Fruit fly (Drosophila melanogaster) whole organism, prepupa: Measurements from ENCODE around the gene Exo84.

Experiments used
- Blimp-1 ChIP-seq: fragments of 200-800 bp; sonication (Bioruptor generic); optimal IDR thresholded peaks from 3 replicates; lab custom pipeline; 2017; ENCODE audit warnings: missing biosample characterization, missing genetic modification characterization, mild to moderate bottlenecking, moderate library complexity, missing genetic modification reagents
- CG10631 ChIP-seq: fragments of 200-800 bp; sonication (Bioruptor generic); optimal IDR thresholded peaks from 2 replicates; lab custom pipeline; 2016; ENCODE audit warnings: missing biosample characterization, missing genetic modification characterization
- CG10669 ChIP-seq: fragments of 200-800 bp; sonication (Bioruptor generic); optimal IDR thresholded peaks from 3 replicates; lab custom pipeline; 2018; ENCODE audit warnings: missing biosample characterization, mild to moderate bottlenecking, missing genetic modification characterization, moderate library complexity
- CG11762 ChIP-seq: fragments of 200-800 bp; sonication (Bioruptor generic); optimal IDR thresholded peaks from 3 replicates; lab custom pipeline; 2016; ENCODE audit warnings: missing biosample characterization, missing genetic modification characterization; ENCODE audit not compliant: insufficient read depth
- CG11902 ChIP-seq: fragments of 200-800 bp; sonication (Bioruptor generic); optimal IDR thresholded peaks from 3 replicates; lab custom pipeline; 2016; ENCODE audit warnings: missing biosample characterization, missing genetic modification characterization
- CG15336 ChIP-seq: fragments of 200-800 bp; sonication (Bioruptor generic); IDR thresholded peaks from 2 replicates; pipeline ENCODE4 v1.3.6; 2022; ENCODE audit warnings: missing biosample characterization, missing genetic modification characterization
- CG16779 ChIP-seq: fragments of 200-800 bp; sonication (Bioruptor generic); optimal IDR thresholded peaks from 3 replicates; lab custom pipeline; 2017; ENCODE audit warnings: missing biosample characterization, mild to moderate bottlenecking, missing genetic modification characterization
- CG31627 ChIP-seq: fragments of 200-800 bp; sonication (Bioruptor generic); optimal IDR thresholded peaks from 3 replicates; lab custom pipeline; 2016; ENCODE audit warnings: missing biosample characterization, missing genetic modification characterization
- CG34406 ChIP-seq: fragments of 200-800 bp; sonication (Bioruptor generic); optimal IDR thresholded peaks from 3 replicates; lab custom pipeline; 2016; ENCODE audit warnings: missing biosample characterization, missing genetic modification characterization
- CG4318 ChIP-seq: fragments of 200-800 bp; sonication (Bioruptor generic); optimal IDR thresholded peaks from 3 replicates; lab custom pipeline; 2017; ENCODE audit warnings: missing biosample characterization, mild to moderate bottlenecking, missing genetic modification characterization
- CG6163 ChIP-seq: fragments of 200-800 bp; sonication (Bioruptor generic); IDR thresholded peaks from 3 replicates; pipeline ENCODE4 v1.3.6; 2022; ENCODE audit warnings: missing biosample characterization, missing genetic modification characterization
- CG6276 ChIP-seq: fragments of 200-800 bp; sonication (Bioruptor generic); optimal IDR thresholded peaks from 2 replicates; lab custom pipeline; 2017; ENCODE audit warnings: missing biosample characterization, mild to moderate bottlenecking, missing genetic modification characterization
- CG6808 ChIP-seq: fragments of 200-800 bp; sonication (Bioruptor generic); optimal IDR thresholded peaks from 3 replicates; lab custom pipeline; 2017; ENCODE audit warnings: missing biosample characterization, missing genetic modification characterization, mild to moderate bottlenecking, moderate library complexity, missing genetic modification reagents
- CG6854 ChIP-seq: fragments of 200-800 bp; sonication (Bioruptor generic); optimal IDR thresholded peaks from 2 replicates; lab custom pipeline; 2017; ENCODE audit warnings: missing biosample characterization, mild to moderate bottlenecking, missing genetic modification characterization
- CG8319 ChIP-seq: fragments of 200-800 bp; sonication (Bioruptor generic); optimal IDR thresholded peaks from 3 replicates; lab custom pipeline; 2016; ENCODE audit warnings: missing biosample characterization, missing genetic modification characterization
- CG8632 ChIP-seq: fragments of 200-800 bp; sonication (Bioruptor generic); optimal IDR thresholded peaks from 3 replicates; lab custom pipeline; 2016; ENCODE audit warnings: missing biosample characterization, missing genetic modification characterization
- Eip75B ChIP-seq: fragments of 200-800 bp; sonication (Bioruptor generic); optimal IDR thresholded peaks from 3 replicates; lab custom pipeline; 2016; ENCODE audit warnings: missing biosample characterization, missing genetic modification characterization
- Eip78C ChIP-seq: fragments of 200-800 bp; sonication (Bioruptor generic); peaks from one replicate; lab custom pipeline; 2016; ENCODE audit warnings: missing biosample characterization, missing genetic modification characterization
- Eip93F ChIP-seq: fragments of 200-800 bp; sonication (Bioruptor generic); optimal IDR thresholded peaks from 2 replicates; lab custom pipeline; 2016; ENCODE audit warnings: missing biosample characterization, mild to moderate bottlenecking, missing genetic modification characterization
- Ets96B ChIP-seq: fragments of 200-800 bp; optimal IDR thresholded peaks from 2 replicates; lab custom pipeline; 2019; ENCODE audit warnings: missing biosample characterization, mild to moderate bottlenecking, missing genetic modification characterization, moderate library complexity
- Gug ChIP-seq: fragments of 200-800 bp; sonication (Bioruptor generic); IDR thresholded peaks from 2 replicates; pipeline ENCODE4 v1.3.6; 2022; ENCODE audit warnings: missing biosample characterization, missing genetic modification characterization
- Hr39 ChIP-seq: fragments of 200-800 bp; sonication (Bioruptor generic); optimal IDR thresholded peaks from 2 replicates; lab custom pipeline; 2016; ENCODE audit warnings: missing biosample characterization, missing genetic modification characterization
- Hr4 ChIP-seq: fragments of 200-800 bp; sonication (Bioruptor generic); optimal IDR thresholded peaks from 3 replicates; lab custom pipeline; 2016; ENCODE audit warnings: missing biosample characterization, missing genetic modification characterization
- Lpt ChIP-seq: fragments of 200-800 bp; sonication (Bioruptor generic); optimal IDR thresholded peaks from 3 replicates; lab custom pipeline; 2016; ENCODE audit warnings: missing biosample characterization, missing genetic modification characterization
- Smox ChIP-seq: fragments of 200-800 bp; sonication (Bioruptor generic); optimal IDR thresholded peaks from 3 replicates; lab custom pipeline; 2016; ENCODE audit warnings: missing biosample characterization, missing genetic modification characterization
- Sox102F ChIP-seq: fragments of 200-800 bp; sonication (Bioruptor generic); optimal IDR thresholded peaks from 2 replicates; lab custom pipeline; 2016; ENCODE audit warnings: missing biosample characterization, mild to moderate bottlenecking, missing genetic modification characterization
- Sox14 ChIP-seq: fragments of 200-800 bp; sonication (Bioruptor generic); optimal IDR thresholded peaks from 3 replicates; lab custom pipeline; 2016; ENCODE audit warnings: missing biosample characterization, missing genetic modification characterization
- achi ChIP-seq: fragments of 200-800 bp; sonication (Bioruptor generic); optimal IDR thresholded peaks from 3 replicates; lab custom pipeline; 2016; ENCODE audit warnings: missing biosample characterization, missing genetic modification characterization
- acj6 ChIP-seq: fragments of 200-800 bp; sonication (Bioruptor generic); optimal IDR thresholded peaks from 3 replicates; lab custom pipeline; 2016; ENCODE audit warnings: missing biosample characterization, missing genetic modification characterization
- cyc ChIP-seq: fragments of 200-800 bp; sonication (Bioruptor generic); optimal IDR thresholded peaks from 3 replicates; lab custom pipeline; 2016; ENCODE audit warnings: missing biosample characterization, missing genetic modification characterization
- dac ChIP-seq: fragments of 200-800 bp; sonication (Bioruptor generic); optimal IDR thresholded peaks from 2 replicates; lab custom pipeline; 2017; ENCODE audit warnings: missing biosample characterization, mild to moderate bottlenecking, missing genetic modification characterization
- dsx ChIP-seq: fragments of 200-800 bp; optimal IDR thresholded peaks from 3 replicates; lab custom pipeline; 2019; ENCODE audit warnings: missing biosample characterization, mild to moderate bottlenecking, missing genetic modification characterization, moderate library complexity; ENCODE audit not compliant: poor library complexity, severe bottlenecking
- eg ChIP-seq: fragments of 200-800 bp; sonication (Bioruptor generic); IDR thresholded peaks from 3 replicates; pipeline ENCODE4 v1.3.6; 2022; ENCODE audit warnings: missing biosample characterization, missing genetic modification characterization
- fd59A ChIP-seq: fragments of 200-800 bp; sonication (Bioruptor generic); optimal IDR thresholded peaks from 2 replicates; lab custom pipeline; 2017; ENCODE audit warnings: missing biosample characterization, mild to moderate bottlenecking, missing genetic modification characterization, missing genetic modification reagents
- fd85E ChIP-seq: fragments of 200-800 bp; sonication (Bioruptor generic); optimal IDR thresholded peaks from 3 replicates; lab custom pipeline; 2016; ENCODE audit warnings: missing biosample characterization, missing genetic modification characterization
- fkh ChIP-seq: fragments of 200-800 bp; sonication (Bioruptor generic); optimal IDR thresholded peaks from 3 replicates; lab custom pipeline; 2017; ENCODE audit warnings: missing biosample characterization, mild to moderate bottlenecking, missing genetic modification characterization, moderate library complexity
- lz ChIP-seq: fragments of 200-800 bp; sonication (Bioruptor generic); optimal IDR thresholded peaks from 3 replicates; lab custom pipeline; 2016; ENCODE audit warnings: missing biosample characterization, missing genetic modification characterization
- pdm3 ChIP-seq: fragments of 200-800 bp; sonication (Bioruptor generic); optimal IDR thresholded peaks from 3 replicates; lab custom pipeline; 2016; ENCODE audit warnings: missing biosample characterization, missing genetic modification characterization
- salr ChIP-seq, 2 experiments: fragments of 200-800 bp; sonication (Bioruptor generic); optimal IDR thresholded peaks; 3 replicates each; lab custom pipeline; 2016 to 2018; ENCODE audit warnings: missing biosample characterization in 2 of 2, missing genetic modification characterization in 2 of 2, mild to moderate bottlenecking in 1 of 2
- svp ChIP-seq: fragments of 200-800 bp; sonication (Bioruptor generic); peaks from one replicate; lab custom pipeline; 2016; ENCODE audit warnings: missing biosample characterization, missing genetic modification characterization
- vri ChIP-seq: fragments of 200-800 bp; sonication (Bioruptor generic); optimal IDR thresholded peaks from 3 replicates; lab custom pipeline; 2016; ENCODE audit warnings: missing biosample characterization, mild to moderate bottlenecking, missing genetic modification characterization

The Exo84 gene

DNA sequence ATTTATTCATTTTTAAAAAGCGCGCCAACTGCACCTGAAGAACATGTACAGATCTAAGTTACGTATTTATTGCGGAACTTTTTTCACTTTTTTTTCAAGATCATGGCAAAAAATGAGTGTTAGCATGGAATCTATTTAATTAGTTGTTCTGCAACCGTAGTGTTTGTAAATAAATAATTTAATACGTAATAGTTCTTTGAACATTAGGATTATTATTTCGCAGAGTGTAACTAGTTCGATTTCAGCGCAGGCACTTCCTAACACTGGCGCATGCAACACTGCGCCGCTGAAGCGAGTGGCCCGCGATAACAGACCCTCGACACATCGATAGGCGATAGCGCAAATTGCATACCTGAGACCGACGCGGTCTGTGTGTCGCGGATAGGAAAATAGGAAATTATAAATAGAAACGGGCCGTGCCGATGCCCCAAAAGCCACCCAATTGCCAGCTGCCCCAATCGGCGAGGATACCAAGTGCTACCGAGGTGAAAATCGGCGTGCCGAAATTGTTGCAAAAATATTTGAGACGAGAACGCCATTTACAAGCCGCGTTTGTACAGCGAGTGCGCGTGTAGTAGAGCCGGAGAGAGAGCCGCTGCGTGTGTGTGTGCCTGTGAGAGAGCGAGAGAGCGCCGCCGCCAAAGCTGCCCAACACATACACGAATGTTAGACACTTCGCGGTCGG lies 10.5 kb downstream of the Exo84 start, which contains the start of gene gro (continued):
- TF ChIP-seq eg (peak; percentile 66), Eip75B (peak; percentile 71), fkh (GFP tag; lab: Kevin White, UChicago) (no peak), vri (peak; percentile 74), fd59A (GFP tag; lab: Kevin White, UChicago) (no peak), CG4318 (GFP tag; lab: Kevin White, UChicago) (peak; percentile 0), CG11762 (peak; percentile 66), Gug (GFP tag; lab: Robert Waterston, UW) (peak; percentile 62; the same call in 1 of the 2 replicates), CG34406 (GFP tag; lab: Kevin White, UChicago) (peak; percentile 41), Lpt (GFP tag; lab: Kevin White, UChicago) (no peak), svp (GFP tag; lab: Kevin White, UChicago) (peak; percentile 85), dsx (GFP tag; lab: Kevin White, UChicago) (no peak), cyc (GFP tag; lab: Kevin White, UChicago) (peak; percentile 81), achi (peak; percentile 63), dac (GFP tag; lab: Kevin White, UChicago) (no peak), CG16779 (tag; lab: Kevin White, UChicago) (no peak), Blimp-1 (GFP tag; lab: Kevin White, UChicago) (no peak), fd85E (GFP tag; lab: Kevin White, UChicago) (peak; percentile 31), lz (peak; percentile 73), Sox102F (peak; percentile 41), Hr4 (GFP tag; lab: Kevin White, UChicago) (peak; percentile 76), Hr39 (peak; percentile 77), Eip93F (GFP tag; lab: Kevin White, UChicago) (peak; percentile 56), CG10669 (peak; percentile 55), Smox (GFP tag; lab: Kevin White, UChicago) (peak; percentile 72)

DNA sequence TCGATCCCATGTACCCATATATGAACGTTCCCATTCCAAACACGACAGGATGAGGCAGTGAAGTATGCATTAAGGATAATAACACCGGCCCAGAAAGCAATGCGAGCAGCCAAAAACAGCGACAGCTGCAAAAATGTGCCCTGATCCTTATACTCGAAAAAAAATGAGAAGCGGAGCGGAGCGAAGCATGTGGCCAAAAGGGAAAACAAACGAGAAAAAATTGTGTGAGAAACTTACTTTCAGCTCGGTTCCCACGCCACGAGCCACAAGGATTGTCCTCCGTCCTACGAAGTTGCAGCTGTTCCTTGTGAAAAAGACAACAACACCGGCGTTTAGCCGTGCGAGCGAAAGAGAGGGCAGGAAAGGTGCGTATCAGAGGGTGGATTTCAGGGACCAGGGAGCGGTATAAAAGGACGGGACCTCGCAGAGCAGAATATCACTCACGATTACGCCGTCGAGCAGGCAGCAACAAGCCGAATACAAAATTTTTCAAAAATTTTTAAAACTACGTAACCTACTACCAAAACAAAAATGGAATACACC lies 12.2 kb downstream of the Exo84 start:
- TF ChIP-seq Sox14 (GFP tag; lab: Kevin White, UChicago) (no peak), Eip78C (GFP tag; lab: Kevin White, UChicago) (peak; percentile 13)

DNA sequence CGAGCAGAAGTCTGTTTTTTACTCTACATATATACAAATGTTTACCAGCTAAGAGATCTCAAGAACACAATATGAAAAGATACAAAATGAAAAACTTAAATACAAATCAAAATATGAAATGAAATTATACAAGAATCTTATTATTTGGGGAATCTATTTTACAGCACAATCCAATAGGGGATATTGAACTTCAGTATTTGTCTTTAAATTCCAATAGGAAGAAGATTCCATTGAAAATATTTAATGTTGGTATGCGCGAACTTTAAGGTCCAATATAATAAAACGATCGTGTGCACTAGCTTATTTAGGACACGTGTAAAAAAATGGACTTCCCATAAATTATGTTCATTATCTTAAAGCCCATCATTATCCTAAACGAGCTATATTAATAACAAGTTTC lies 14.2 kb downstream of the Exo84 start:
- TF ChIP-seq CG6808 (GFP tag; lab: Kevin White, UChicago) (no peak), lz (no peak), CG11902 (no peak), CG6276 (GFP tag; lab: Kevin White, UChicago) (no peak)

DNA sequence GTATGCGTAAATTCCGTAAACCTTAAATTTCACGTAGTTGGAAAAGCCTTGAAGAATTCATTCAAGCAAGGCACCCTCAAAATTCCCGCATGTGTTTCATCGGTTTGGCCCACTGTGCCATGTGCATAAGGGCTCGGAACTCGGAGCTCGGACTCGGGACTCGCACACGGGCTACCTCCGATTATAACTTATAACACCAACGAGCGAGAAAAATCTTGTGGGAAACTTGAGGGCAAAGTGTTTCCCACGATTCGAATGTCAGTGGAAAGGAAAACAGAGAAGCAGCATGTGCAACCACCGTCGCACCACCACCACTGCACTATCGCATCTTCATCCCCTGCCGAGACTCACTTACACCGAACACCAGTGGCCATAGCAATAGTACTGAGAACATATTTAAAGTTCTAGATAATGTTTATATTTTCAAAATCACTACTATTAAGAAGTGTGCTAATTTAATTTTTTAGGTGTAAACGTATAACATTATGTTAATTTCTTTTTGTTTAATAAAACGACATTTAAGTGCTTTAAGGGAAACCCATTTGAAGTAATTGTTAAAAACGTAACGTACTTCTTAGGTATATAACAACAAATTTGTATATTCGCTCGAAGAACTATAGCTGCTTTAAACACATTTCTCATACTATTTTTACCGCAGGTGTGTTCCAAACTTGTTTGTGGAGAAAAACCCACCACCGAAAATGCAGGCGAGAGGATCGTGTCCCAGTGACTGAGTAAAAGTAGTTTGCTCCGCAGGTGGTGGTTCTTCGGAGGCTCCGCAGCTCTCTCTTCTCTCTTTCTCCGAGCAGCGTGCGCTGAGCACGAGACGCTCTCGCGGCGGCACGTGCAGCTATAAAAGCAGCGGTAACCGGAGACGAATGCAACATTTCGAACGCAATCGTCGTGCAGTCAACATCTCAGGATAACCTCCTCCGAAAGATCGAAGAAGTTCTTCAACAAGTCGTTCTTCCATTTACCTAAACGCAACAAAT lies 15.6 kb downstream of the Exo84 start:
- peak; percentile 84 for TF ChIP-seq acj6 (GFP tag; lab: Kevin White, UChicago)
- TF ChIP-seq cyc (GFP tag; lab: Kevin White, UChicago) = peak; percentile 82
- TF ChIP-seq Eip75B = peak; percentile 92
- peak; percentile 91 for TF ChIP-seq achi
- TF ChIP-seq fkh (GFP tag; lab: Kevin White, UChicago) = peak; percentile 59
- peak; percentile 53 for TF ChIP-seq Eip93F (GFP tag; lab: Kevin White, UChicago)
- peak; percentile 93 for TF ChIP-seq Ets96B (tag; lab: Kevin White, UChicago)
- peak; percentile 85 for TF ChIP-seq Hr39
- peak; percentile 87 for TF ChIP-seq CG8632
- peak; percentile 49 for TF ChIP-seq Gug (GFP tag; lab: Robert Waterston, UW)
- peak; percentile 55 for TF ChIP-seq fd85E (GFP tag; lab: Kevin White, UChicago)
- TF ChIP-seq CG6808 (GFP tag; lab: Kevin White, UChicago) = peak; percentile 96
- peak; percentile 89 for TF ChIP-seq Smox (GFP tag; lab: Kevin White, UChicago)
- peak; percentile 90 for TF ChIP-seq Sox14 (GFP tag; lab: Kevin White, UChicago)
- peak; percentile 65 for TF ChIP-seq CG8319 (GFP tag; lab: Kevin White, UChicago)
- peak; percentile 73 for TF ChIP-seq CG6163 (GFP tag; lab: Robert Waterston, UW)
- peak; percentile 86 for TF ChIP-seq CG10631 (GFP tag; lab: Kevin White, UChicago)
- peak; percentile 85 for TF ChIP-seq CG15336 (GFP tag; lab: Robert Waterston, UW)
- peak; percentile 57 for TF ChIP-seq eg
- TF ChIP-seq salr (GFP tag; optimal IDR thresholded peaks at IDR 0.05; lab: Kevin White, UChicago) = peak; percentile 60 to 85
- TF ChIP-seq CG6854 (GFP tag; lab: Kevin White, UChicago) = peak; percentile 90
- peak; percentile 88 for TF ChIP-seq pdm3 (GFP tag; lab: Kevin White, UChicago)
- peak; percentile 72 for TF ChIP-seq CG11902
- TF ChIP-seq CG31627 (GFP tag; lab: Kevin White, UChicago) = peak; percentile 80
